Fruit fly (Drosophila melanogaster) whole organism, embryonic: ENCODE results near the gene CG43799.

Experiments
- Abd-B ChIP-seq: fragments of 200-800 bp; sonication (Bioruptor generic); optimal IDR thresholded peaks from 2 replicates; lab custom pipeline; 2018; ENCODE audit warnings: missing biosample characterization, mild to moderate bottlenecking, missing genetic modification characterization, moderate library complexity
- CG10431 ChIP-seq: fragments of 200-800 bp; sonication (Bioruptor generic); optimal IDR thresholded peaks from 3 replicates; lab custom pipeline; 2018; ENCODE audit warnings: missing biosample characterization, mild to moderate bottlenecking, missing genetic modification characterization
- CG10543 ChIP-seq: fragments of 200-800 bp; sonication (Bioruptor generic); optimal IDR thresholded peaks from 3 replicates; lab custom pipeline; 2017; ENCODE audit warnings: missing biosample characterization, mild to moderate bottlenecking, missing genetic modification characterization, moderate library complexity
- CG11398 ChIP-seq: fragments of 200-800 bp; sonication (Bioruptor generic); optimal IDR thresholded peaks from 2 replicates; lab custom pipeline; 2016; ENCODE audit warnings: missing biosample characterization, missing genetic modification characterization
- CG12769 ChIP-seq: fragments of 200-800 bp; sonication (Bioruptor generic); optimal IDR thresholded peaks from 2 replicates; lab custom pipeline; 2019; ENCODE audit warnings: missing biosample characterization, mild to moderate bottlenecking, missing genetic modification characterization, moderate library complexity
- CG12942 ChIP-seq: fragments of 200-800 bp; sonication (Bioruptor generic); optimal IDR thresholded peaks from 3 replicates; lab custom pipeline; 2016; ENCODE audit warnings: missing biosample characterization, missing genetic modification characterization
- CG13123 ChIP-seq: fragments of 200-800 bp; sonication (Bioruptor generic); optimal IDR thresholded peaks from 2 replicates; lab custom pipeline; 2016; ENCODE audit warnings: missing biosample characterization, missing genetic modification characterization
- CG13296 ChIP-seq: fragments of 200-800 bp; sonication (Bioruptor generic); optimal IDR thresholded peaks from 3 replicates; lab custom pipeline; 2018; ENCODE audit warnings: missing biosample characterization, mild to moderate bottlenecking, missing genetic modification characterization
- CG15073 ChIP-seq: fragments of 200-800 bp; sonication (Bioruptor generic); optimal IDR thresholded peaks from 2 replicates; lab custom pipeline; 2016; ENCODE audit warnings: missing biosample characterization, missing genetic modification characterization
- CG1647 ChIP-seq: fragments of 200-800 bp; sonication (Bioruptor generic); optimal IDR thresholded peaks from 3 replicates; lab custom pipeline; 2016; ENCODE audit warnings: missing biosample characterization, missing genetic modification characterization
- CG16813 ChIP-seq: fragments of 200-800 bp; sonication (Bioruptor generic); IDR thresholded peaks from 3 replicates; pipeline ENCODE4 v1.3.6; 2022; ENCODE audit warnings: missing biosample characterization, missing genetic modification characterization; ENCODE audit not compliant: partially characterized antibody
- CG17829 ChIP-seq: fragments of 200-800 bp; optimal IDR thresholded peaks from 2 replicates; lab custom pipeline; 2019; ENCODE audit warnings: missing biosample characterization, mild to moderate bottlenecking, missing genetic modification characterization, moderate library complexity
- CG30431 ChIP-seq: fragments of 200-800 bp; sonication (Bioruptor generic); optimal IDR thresholded peaks from 2 replicates; lab custom pipeline; 2017; ENCODE audit warnings: missing biosample characterization, missing genetic modification characterization
- CG31224 ChIP-seq: fragments of 200-800 bp; sonication (Bioruptor generic); IDR thresholded peaks from 2 replicates; pipeline ENCODE4 v1.3.6; 2022; ENCODE audit warnings: missing biosample characterization, missing genetic modification characterization
- CG3281 ChIP-seq: fragments of 200-800 bp; sonication (Bioruptor generic); optimal IDR thresholded peaks from 3 replicates; lab custom pipeline; 2017; ENCODE audit warnings: missing biosample characterization, mild to moderate bottlenecking, missing genetic modification characterization
- CG4282 ChIP-seq: fragments of 200-800 bp; sonication (Bioruptor generic); optimal IDR thresholded peaks from 2 replicates; lab custom pipeline; 2016; ENCODE audit warnings: missing biosample characterization, missing genetic modification characterization
- CG4424 ChIP-seq: fragments of 200-800 bp; sonication (Bioruptor generic); optimal IDR thresholded peaks from 3 replicates; lab custom pipeline; 2016; ENCODE audit warnings: missing biosample characterization, missing genetic modification characterization
- CG6654 ChIP-seq: fragments of 200-800 bp; sonication (Bioruptor generic); optimal IDR thresholded peaks from 2 replicates; lab custom pipeline; 2017; ENCODE audit warnings: missing biosample characterization, mild to moderate bottlenecking, missing genetic modification characterization
- CG7556 ChIP-seq: fragments of 200-800 bp; sonication (Bioruptor generic); optimal IDR thresholded peaks from 2 replicates; lab custom pipeline; 2017; ENCODE audit warnings: missing biosample characterization, mild to moderate bottlenecking, missing genetic modification characterization
- CG7987 ChIP-seq: fragments of 200-800 bp; sonication (Bioruptor generic); optimal IDR thresholded peaks from 2 replicates; lab custom pipeline; 2018; ENCODE audit warnings: missing biosample characterization, mild to moderate bottlenecking, missing genetic modification characterization, moderate library complexity
- CG8089 ChIP-seq: fragments of 200-800 bp; sonication (Bioruptor generic); optimal IDR thresholded peaks from 3 replicates; lab custom pipeline; 2016; ENCODE audit warnings: missing biosample characterization, missing genetic modification characterization
- CG9932 ChIP-seq: fragments of 200-800 bp; sonication (Bioruptor generic); IDR thresholded peaks from 2 replicates; pipeline ENCODE4 v1.3.6; 2022; ENCODE audit warnings: missing biosample characterization, missing genetic modification characterization
- CTCF ChIP-seq: fragments of 200-800 bp; sonication (Bioruptor generic); optimal IDR thresholded peaks from 2 replicates; lab custom pipeline; 2017; ENCODE audit warnings: missing biosample characterization, mild to moderate bottlenecking, missing genetic modification characterization, moderate library complexity
- CrebB ChIP-seq: fragments of 200-800 bp; sonication (Bioruptor generic); optimal IDR thresholded peaks from 3 replicates; lab custom pipeline; 2018; ENCODE audit warnings: missing biosample characterization, mild to moderate bottlenecking, missing genetic modification characterization
- D ChIP-seq, 2 experiments: fragments of 200-800 bp in 1 of 2; fragments of >200 bp in 1 of 2; sonication (Bioruptor generic) in 1 of 2; optimal IDR thresholded peaks; 2 replicates in 1 of 2; 3 replicates in 1 of 2; lab custom pipeline; 2017; ENCODE audit warnings: mild to moderate bottlenecking in 1 of 2, missing biosample characterization in 1 of 2, missing genetic modification characterization in 1 of 2, missing genetic modification reagents in 1 of 2
- Dp ChIP-seq: fragments of 200-800 bp; sonication (Bioruptor generic); optimal IDR thresholded peaks from 2 replicates; lab custom pipeline; 2018; ENCODE audit warnings: missing biosample characterization, mild to moderate bottlenecking, missing genetic modification characterization, moderate library complexity
- Ets97D ChIP-seq: fragments of 200-800 bp; sonication (Bioruptor generic); optimal IDR thresholded peaks from 3 replicates; lab custom pipeline; 2016; ENCODE audit warnings: missing biosample characterization, missing genetic modification characterization
- H15 ChIP-seq: fragments of 200-800 bp; sonication (Bioruptor generic); IDR thresholded peaks from 3 replicates; pipeline ENCODE4 v1.3.6; 2022; ENCODE audit warnings: missing biosample characterization, missing genetic modification characterization
- Med ChIP-seq: fragments of 200-800 bp; sonication (Bioruptor generic); peaks from one replicate; lab custom pipeline; 2016; ENCODE audit warnings: missing biosample characterization, missing genetic modification characterization, mild to moderate bottlenecking, inconsistent platforms, moderate library complexity
- Oli ChIP-seq: fragments of 200-800 bp; sonication (Bioruptor generic); optimal IDR thresholded peaks from 2 replicates; lab custom pipeline; 2018; ENCODE audit warnings: missing biosample characterization, mild to moderate bottlenecking, missing genetic modification characterization, moderate library complexity
- Opbp ChIP-seq: fragments of 200-800 bp; sonication (Bioruptor generic); IDR thresholded peaks from 3 replicates; pipeline ENCODE4 v1.3.6; 2022; ENCODE audit warnings: missing biosample characterization, missing genetic modification characterization; ENCODE audit not compliant: partially characterized antibody
- Optix ChIP-seq: fragments of 200-800 bp; sonication (Bioruptor generic); IDR thresholded peaks from 3 replicates; pipeline ENCODE4 v1.3.6; 2022; ENCODE audit warnings: missing biosample characterization, missing genetic modification characterization
- Side ChIP-seq: fragments of 200-800 bp; sonication (Bioruptor generic); optimal IDR thresholded peaks from 2 replicates; lab custom pipeline; 2016; ENCODE audit warnings: missing biosample characterization, missing genetic modification characterization
- Six4 ChIP-seq: fragments of 200-800 bp; sonication (Bioruptor generic); optimal IDR thresholded peaks from 2 replicates; lab custom pipeline; 2016; ENCODE audit warnings: missing biosample characterization, missing genetic modification characterization
- ac ChIP-seq: fragments of 200-800 bp; sonication (Bioruptor generic); optimal IDR thresholded peaks from 3 replicates; lab custom pipeline; 2017; ENCODE audit warnings: missing biosample characterization, mild to moderate bottlenecking, missing genetic modification characterization
- al ChIP-seq: fragments of 200-800 bp; sonication (Bioruptor generic); IDR thresholded peaks from 2 replicates; pipeline ENCODE4 v1.3.6; 2022; ENCODE audit warnings: missing biosample characterization, missing genetic modification characterization
- ash1 ChIP-seq: fragments of 200-800 bp; sonication (Bioruptor generic); optimal IDR thresholded peaks from 2 replicates; lab custom pipeline; 2018; ENCODE audit warnings: missing biosample characterization, mild to moderate bottlenecking, missing genetic modification characterization
- caup ChIP-seq: fragments of 200-800 bp; sonication (Bioruptor generic); optimal IDR thresholded peaks from 3 replicates; lab custom pipeline; 2017; ENCODE audit warnings: missing biosample characterization, mild to moderate bottlenecking, missing genetic modification characterization, moderate library complexity; ENCODE audit not compliant: severe bottlenecking
- crol ChIP-seq: fragments of 200-800 bp; sonication (Bioruptor generic); IDR thresholded peaks from 2 replicates; pipeline ENCODE4 v1.3.6; 2022; ENCODE audit warnings: missing biosample characterization, missing genetic modification characterization
- da ChIP-seq: fragments of 200-800 bp; sonication (Bioruptor generic); optimal IDR thresholded peaks from 2 replicates; lab custom pipeline; 2016; ENCODE audit warnings: missing biosample characterization, missing genetic modification characterization
- dm ChIP-seq: fragments of 200-800 bp; sonication (Bioruptor generic); optimal IDR thresholded peaks from 3 replicates; lab custom pipeline; 2016; ENCODE audit warnings: missing biosample characterization, missing genetic modification characterization
- en ChIP-seq: fragments of 200-800 bp; sonication (Bioruptor generic); optimal IDR thresholded peaks from 2 replicates; lab custom pipeline; 2016; ENCODE audit warnings: missing biosample characterization, missing genetic modification characterization
- ftz-f1 ChIP-seq: fragments of 200-800 bp; sonication (Bioruptor generic); optimal IDR thresholded peaks from 2 replicates; lab custom pipeline; 2016; ENCODE audit warnings: missing biosample characterization, missing genetic modification characterization
- fu2 ChIP-seq: fragments of 200-800 bp; sonication (Bioruptor generic); optimal IDR thresholded peaks from 2 replicates; lab custom pipeline; 2016; ENCODE audit warnings: missing biosample characterization, missing genetic modification characterization
- hbn ChIP-seq: fragments of 200-800 bp; sonication (Bioruptor generic); IDR thresholded peaks from 2 replicates; pipeline ENCODE4 v1.3.6; 2022; ENCODE audit warnings: missing biosample characterization, missing genetic modification characterization; ENCODE audit not compliant: partially characterized antibody
- nau ChIP-seq: fragments of 200-800 bp; sonication (Bioruptor generic); optimal IDR thresholded peaks from 3 replicates; lab custom pipeline; 2017; ENCODE audit warnings: missing biosample characterization, mild to moderate bottlenecking, missing genetic modification characterization, missing genetic modification reagents
- oc ChIP-seq: fragments of 200-800 bp; sonication (Bioruptor generic); optimal IDR thresholded peaks from 2 replicates; lab custom pipeline; 2018; ENCODE audit warnings: missing biosample characterization, mild to moderate bottlenecking, missing genetic modification characterization, moderate library complexity
- pnt ChIP-seq: fragments of 200-800 bp; sonication (Bioruptor generic); optimal IDR thresholded peaks from 3 replicates; lab custom pipeline; 2016; ENCODE audit warnings: missing biosample characterization, missing genetic modification characterization
- pzg ChIP-seq: fragments of 200-800 bp; sonication (Bioruptor generic); optimal IDR thresholded peaks from 3 replicates; lab custom pipeline; 2018; ENCODE audit warnings: missing biosample characterization, mild to moderate bottlenecking, missing genetic modification characterization, moderate library complexity
- repo ChIP-seq: fragments of 200-800 bp; sonication (Bioruptor generic); optimal IDR thresholded peaks from 2 replicates; lab custom pipeline; 2016; ENCODE audit warnings: missing biosample characterization, missing genetic modification characterization
- run ChIP-seq: fragments of 200-800 bp; sonication (Bioruptor generic); optimal IDR thresholded peaks from 3 replicates; lab custom pipeline; 2018; ENCODE audit warnings: missing biosample characterization, mild to moderate bottlenecking, missing genetic modification characterization

CG43799 gene

DNA sequence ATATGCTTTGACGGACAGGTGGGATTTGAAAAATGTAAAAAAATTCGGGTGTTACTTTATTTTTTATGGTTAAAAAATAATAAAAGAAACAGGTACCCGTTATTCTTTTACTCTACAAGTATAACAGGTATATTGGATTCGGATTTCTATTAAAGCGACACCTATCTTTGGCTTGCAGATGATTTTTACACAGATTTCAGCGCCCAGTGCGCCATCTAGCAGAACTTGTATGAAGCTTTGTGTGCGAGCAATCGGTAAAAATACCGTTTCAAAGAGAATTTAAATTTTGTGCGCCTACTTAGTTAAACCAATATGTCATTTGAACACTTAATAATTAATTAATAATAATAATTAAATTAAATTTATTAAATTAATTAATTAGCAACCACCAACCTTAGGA, 30.6 kb downstream of the CG43799 start (continued):
- TF ChIP-seq caup (GFP tag; lab: Kevin White, UChicago) (peak; percentile 53), CG17829 (tag; lab: Kevin White, UChicago) (peak; percentile 67), CG10431 (GFP tag; lab: Kevin White, UChicago) (no peak), CrebB (no peak), pnt (GFP tag; lab: Kevin White, UChicago) (peak; percentile 47), CG30431 (peak; percentile 30), CG31224 (no peak), CG10543 (GFP tag; lab: Kevin White, UChicago) (no peak), Optix (GFP tag; lab: Robert Waterston, UW) (0 out of 3 replicates have a peak, but pooled peaks have one; percentile 30), pzg (GFP tag; lab: Kevin White, UChicago) (peak; percentile 5), Oli (peak; percentile 30), CG16813 (GFP tag; lab: Robert Waterston, UW) (peak; percentile 41; the same call in 2 of the 3 replicates), CG12942 (GFP tag; lab: Kevin White, UChicago) (peak; percentile 10), Opbp (GFP tag; lab: Robert Waterston, UW) (peak; percentile 53; the same call in 1 of the 3 replicates), CG13123 (GFP tag; lab: Kevin White, UChicago) (peak; percentile 17), da (GFP tag; lab: Kevin White, UChicago) (peak; percentile 11), Six4 (GFP tag; lab: Kevin White, UChicago) (peak; percentile 10), oc (tag; lab: Kevin White, UChicago) (no peak), hbn (GFP tag; lab: Robert Waterston, UW) (no peak), D (optimal IDR thresholded peaks at IDR 0.05; lab: Kevin White, UChicago) (no peak), D (GFP tag; optimal IDR thresholded peaks at IDR 0.05; lab: Kevin White, UChicago) (no peak), Ets97D (peak; percentile 18), CG4282 (no peak), dm (GFP tag; lab: Kevin White, UChicago) (no peak), al (no peak), ftz-f1 (GFP tag; lab: Kevin White, UChicago) (no peak), fu2 (peak; percentile 8), ac (GFP tag; lab: Kevin White, UChicago) (no peak), Dp (GFP tag; lab: Kevin White, UChicago) (peak; percentile 82), CTCF (GFP tag; lab: Kevin White, UChicago) (peak; percentile 99), CG6654 (no peak), CG8089 (peak; percentile 38), Abd-B (no peak), CG7556 (GFP tag; lab: Kevin White, UChicago) (no peak), CG11398 (GFP tag; lab: Kevin White, UChicago) (no peak), CG7987 (peak; percentile 54), run (tag; lab: Kevin White, UChicago) (no peak), Med (GFP tag; lab: Kevin White, UChicago) (peak; percentile 93), CG1647 (GFP tag; lab: Kevin White, UChicago) (no peak), Side (GFP tag; lab: Kevin White, UChicago) (no peak), CG3281 (no peak), CG12769 (tag; lab: Kevin White, UChicago) (no peak), H15 (GFP tag; lab: Robert Waterston, UW) (peak; percentile 55; the same call in 1 of the 3 replicates), repo (GFP tag; lab: Kevin White, UChicago) (no peak), CG4424 (GFP tag; lab: Kevin White, UChicago) (peak; percentile 54), en (no peak), CG9932 (GFP tag; lab: Robert Waterston, UW) (peak; percentile 73), ash1 (GFP tag; lab: Kevin White, UChicago) (no peak), CG15073 (GFP tag; lab: Kevin White, UChicago) (no peak), crol (GFP tag; lab: Robert Waterston, UW) (no peak), nau (GFP tag; lab: Kevin White, UChicago) (no peak), CG13296 (no peak)
